Worm (Caenorhabditis elegans) whole organism, L4 larva: ENCODE data around the gene mnk-1.
A peak's percentile ranks its signal among the peaks of the same experiment; 100 is the strongest.

Experiments
- F37D6.2 ChIP-seq: sonication (generic microtip); optimal IDR thresholded peaks from 2 replicates; lab custom pipeline; 2016; ENCODE audit warnings: mild to moderate bottlenecking, missing genetic modification characterization, missing compliant biosample characterization
- R02D3.7 ChIP-seq: fragments of 150-350 bp; sonication (generic microtip); optimal IDR thresholded peaks from 3 replicates; lab custom pipeline; 2014; ENCODE audit warnings: missing biosample characterization, missing genetic modification characterization
- T20F7.1 ChIP-seq: fragments of 200-800 bp; sonication (Bioruptor generic); optimal IDR thresholded peaks from 2 replicates; lab custom pipeline; 2018; ENCODE audit warnings: mild to moderate bottlenecking, missing genetic modification characterization, missing compliant biosample characterization
- Y105C5A.15 ChIP-seq: fragments of 200-800 bp; sonication (Bioruptor generic); IDR thresholded peaks from 2 replicates; pipeline ENCODE4 v1.3.6; 2022; ENCODE audit warnings: missing genetic modification characterization, missing compliant biosample characterization
- Y48G9A.11 ChIP-seq: fragments of 200-800 bp; sonication (Bioruptor generic); IDR thresholded peaks from 2 replicates; pipeline ENCODE4 v1.3.6; 2022; ENCODE audit warnings: missing genetic modification reagents, missing genetic modification characterization, missing compliant biosample characterization
- Y75B8A.6 ChIP-seq: fragments of 200-800 bp; sonication (Bioruptor generic); IDR thresholded peaks from 2 replicates; pipeline ENCODE4 v1.3.6; 2022; ENCODE audit warnings: missing genetic modification reagents, missing genetic modification characterization, missing compliant biosample characterization
- ceh-32 ChIP-seq: sonication (generic microtip); optimal IDR thresholded peaks from 2 replicates; lab custom pipeline; 2016; ENCODE audit warnings: mild to moderate bottlenecking, missing genetic modification characterization, missing compliant biosample characterization; ENCODE audit not compliant: poor library complexity
- ceh-82 ChIP-seq: sonication (generic microtip); optimal IDR thresholded peaks from 2 replicates; lab custom pipeline; 2017; ENCODE audit warnings: missing biosample characterization, missing genetic modification characterization
- ces-1 ChIP-seq: fragments of 150-350 bp; sonication (generic microtip); optimal IDR thresholded peaks from 4 replicates; lab custom pipeline; 2014; ENCODE audit warnings: missing biosample characterization, missing genetic modification reagents, missing genetic modification characterization
- cey-2 ChIP-seq: sonication (generic microtip); optimal IDR thresholded peaks from 3 replicates; lab custom pipeline; 2017; ENCODE audit warnings: missing genetic modification characterization, mild to moderate bottlenecking, missing compliant biosample characterization, antibody characterized with exemption, borderline replicate concordance; ENCODE audit not compliant: insufficient read depth
- daf-19 ChIP-seq: fragments of 200-800 bp; sonication (Bioruptor generic); conservative IDR thresholded peaks from 2 replicates; pipeline ENCODE4 v1.3.6; 2022; ENCODE audit warnings: missing genetic modification characterization, missing compliant biosample characterization
- dmd-6 ChIP-seq: fragments of 200-800 bp; sonication (Bioruptor generic); IDR thresholded peaks from 2 replicates; pipeline ENCODE4 v1.3.6; 2022; ENCODE audit warnings: missing genetic modification reagents, missing genetic modification characterization, missing compliant biosample characterization
- dmd-9 ChIP-seq: fragments of 200-800 bp; sonication (Bioruptor generic); IDR thresholded peaks from 2 replicates; pipeline ENCODE4 v1.3.6; 2022; ENCODE audit warnings: missing genetic modification reagents, missing genetic modification characterization, missing compliant biosample characterization
- dpl-1 ChIP-seq: fragments of 150-350 bp; optimal IDR thresholded peaks from 2 replicates; lab custom pipeline; 2014; ENCODE audit warnings: missing biosample characterization, missing genetic modification reagents, missing genetic modification characterization
- duxl-1 ChIP-seq: sonication (generic microtip); optimal IDR thresholded peaks from 2 replicates; lab custom pipeline; 2016; ENCODE audit warnings: mild to moderate bottlenecking, missing genetic modification characterization, moderate library complexity, missing compliant biosample characterization; ENCODE audit not compliant: poor library complexity
- jun-1 ChIP-seq: fragments of 150-350 bp; optimal IDR thresholded peaks from 2 replicates; lab custom pipeline; 2014; ENCODE audit warnings: missing biosample characterization, missing genetic modification reagents, missing genetic modification characterization
- lin-15B ChIP-seq: fragments of 150-350 bp; sonication (generic microtip); optimal IDR thresholded peaks from 3 replicates; lab custom pipeline; 2014; ENCODE audit warnings: missing biosample characterization, missing genetic modification characterization
- lin-38 ChIP-seq: fragments of 200-800 bp; sonication (Bioruptor generic); IDR thresholded peaks from 2 replicates; pipeline ENCODE4 v1.3.6; 2022; ENCODE audit warnings: missing genetic modification reagents, missing genetic modification characterization, missing compliant biosample characterization
- lsy-2 ChIP-seq, 2 experiments: fragments of 150-350 bp in 1 of 2; sonication (generic microtip) in 1 of 2; optimal IDR thresholded peaks; 2 replicates each; lab custom pipeline; 2014 to 2017; ENCODE audit warnings: missing biosample characterization in 2 of 2, missing genetic modification characterization in 2 of 2
- madf-5 ChIP-seq, 2 experiments: fragments of 200-800 bp; sonication (Bioruptor generic); IDR thresholded peaks; 2 replicates each; pipeline ENCODE4 v1.3.6; 2022; ENCODE audit warnings: missing compliant biosample characterization in 2 of 2, missing genetic modification characterization in 2 of 2
- mes-2 ChIP-seq: sonication (generic microtip); optimal IDR thresholded peaks from 2 replicates; lab custom pipeline; 2016; ENCODE audit warnings: missing genotype, mild to moderate bottlenecking, missing genetic modification characterization, missing compliant biosample characterization; ENCODE audit not compliant: poor library complexity, severe bottlenecking
- nhr-11 ChIP-seq: fragments of 150-350 bp; optimal IDR thresholded peaks from 2 replicates; lab custom pipeline; 2014; ENCODE audit warnings: missing biosample characterization, missing genetic modification characterization
- nhr-111 ChIP-seq: fragments of 200-800 bp; sonication (Bioruptor generic); optimal IDR thresholded peaks from 2 replicates; lab custom pipeline; 2018; ENCODE audit warnings: mild to moderate bottlenecking, missing genetic modification characterization, missing compliant biosample characterization
- nhr-237 ChIP-seq: sonication (generic microtip); optimal IDR thresholded peaks from 2 replicates; lab custom pipeline; 2017; ENCODE audit warnings: missing biosample characterization, missing genetic modification characterization
- nhr-41 ChIP-seq: fragments of 200-800 bp; sonication (Bioruptor generic); IDR thresholded peaks from 2 replicates; pipeline ENCODE4 v1.3.6; 2022; ENCODE audit warnings: missing genetic modification reagents, missing genetic modification characterization, missing compliant biosample characterization
- nhr-42 ChIP-seq: fragments of 200-800 bp; sonication (Bioruptor generic); IDR thresholded peaks from 2 replicates; pipeline ENCODE4 v1.3.6; 2022; ENCODE audit warnings: missing genetic modification characterization, missing compliant biosample characterization
- nhr-48 ChIP-seq: sonication (generic microtip); optimal IDR thresholded peaks from 2 replicates; lab custom pipeline; 2016; ENCODE audit warnings: mild to moderate bottlenecking, missing genetic modification characterization, missing compliant biosample characterization
- nhr-6 ChIP-seq: fragments of 150-350 bp; optimal IDR thresholded peaks from 2 replicates; lab custom pipeline; 2014; ENCODE audit warnings: missing biosample characterization, missing genetic modification characterization
- saeg-2 ChIP-seq: fragments of 200-800 bp; sonication (Bioruptor generic); IDR thresholded peaks from 2 replicates; pipeline ENCODE4 v1.3.6; 2022; ENCODE audit warnings: missing genetic modification reagents, missing genetic modification characterization, missing compliant biosample characterization
- skn-1 ChIP-seq: fragments of 150-350 bp; optimal IDR thresholded peaks from 2 replicates; lab custom pipeline; 2014; ENCODE audit warnings: missing biosample characterization, missing genetic modification characterization
- snpc-1.2 ChIP-seq: fragments of 200-800 bp; sonication (Bioruptor generic); IDR thresholded peaks from 2 replicates; pipeline ENCODE4 v1.3.6; 2022; ENCODE audit warnings: missing genetic modification reagents, missing genetic modification characterization, missing compliant biosample characterization
- snpc-4 ChIP-seq: fragments of 150-350 bp; optimal IDR thresholded peaks from 2 replicates; lab custom pipeline; 2014; ENCODE audit warnings: missing biosample characterization, missing genetic modification characterization
- tra-1 ChIP-seq: fragments of 200-800 bp; sonication (Bioruptor generic); IDR thresholded peaks from 2 replicates; pipeline ENCODE4 v1.3.6; 2022; ENCODE audit warnings: missing genetic modification reagents, missing genetic modification characterization, missing compliant biosample characterization
- unc-62 ChIP-seq, 3 experiments: fragments of 150-350 bp in 1 of 3; sonication (generic microtip); optimal IDR thresholded peaks in 2 of 3; peaks in 1 of 3; 1 replicate in 1 of 3; 2 replicates in 2 of 3; lab custom pipeline; 2014 to 2017; ENCODE audit warnings: missing biosample characterization in 3 of 3, missing genetic modification characterization in 3 of 3, missing genetic modification reagents in 3 of 3, missing genotype in 1 of 3

mnk-1 gene

ce11 chrII:10579655-10580054, 24.8 kb upstream of the mnk-1 start, which contains the start of gene dohh-1:
dohh-1 (plus strand) TSS chrII:10579955.
- TF ChIP-seq ces-1 (GFP tag; lab: Kevin White, UChicago) (no peak), R02D3.7 (no peak), Y48G9A.11 (GFP tag; lab: Robert Waterston, UW) (no peak), dmd-9 (GFP tag; lab: Robert Waterston, UW) (no peak)
- TF ChIP-seq, all 104 proteins: peak for 0

ce11 chrII:10578843-10579430, 24.1 kb upstream of the mnk-1 start, which contains the start of gene rpb-6:
rpb-6 (plus strand) TSS chrII:10579380.
- TF ChIP-seq Y105C5A.15, result no peak
- no peak for TF ChIP-seq cey-2 (tag; lab: Kevin White, UChicago)
- TF ChIP-seq nhr-6, result no peak
- peak; percentile 59 for TF ChIP-seq mes-2
- TF ChIP-seq skn-1 (tag; lab: Kevin White, UChicago), result no peak
- no peak for TF ChIP-seq nhr-111 (GFP tag; lab: Kevin White, UChicago)
- peak; percentile 93 for TF ChIP-seq T20F7.1 (GFP tag; lab: Kevin White, UChicago)
- peak; percentile 74 for TF ChIP-seq dpl-1
- TF ChIP-seq dmd-6 (GFP tag; lab: Robert Waterston, UW), result no peak
- no peak for TF ChIP-seq saeg-2 (GFP tag; lab: Robert Waterston, UW)
- no peak for TF ChIP-seq unc-62 (GFP tag; optimal IDR thresholded peaks at IDR 0.05 in 1 of 2; lab: Kevin White, UChicago)
- no peak for TF ChIP-seq unc-62 (tag; optimal IDR thresholded peaks at IDR 0.05; lab: Kevin White, UChicago)
- TF ChIP-seq nhr-11 (tag; lab: Kevin White, UChicago), result no peak
- TF ChIP-seq tra-1, result no peak
- no peak for TF ChIP-seq nhr-48 (tag; lab: Kevin White, UChicago)
- TF ChIP-seq F37D6.2 (tag; lab: Kevin White, UChicago), result no peak
- TF ChIP-seq lsy-2 (tag; optimal IDR thresholded peaks at IDR 0.05; lab: Kevin White, UChicago), result peak in 1 of 2 experiments; percentile 76
- no peak for TF ChIP-seq snpc-4 (tag; lab: Kevin White, UChicago)
- TF ChIP-seq madf-5 (GFP tag; IDR thresholded peaks at IDR 0.05; lab: Robert Waterston, UW), result no peak
- no peak for TF ChIP-seq nhr-41 (GFP tag; lab: Robert Waterston, UW)
- TF ChIP-seq ceh-82 (tag; lab: Kevin White, UChicago), result no peak
- TF ChIP-seq jun-1 (tag; lab: Kevin White, UChicago), result no peak
- peak; percentile 95 for TF ChIP-seq Y48G9A.11 (GFP tag; lab: Robert Waterston, UW)
- TF ChIP-seq Y75B8A.6, result no peak
- no peak for TF ChIP-seq nhr-42 (GFP tag; lab: Robert Waterston, UW)
- no peak for TF ChIP-seq ceh-32 (tag; lab: Kevin White, UChicago)
- peak; percentile 51 for TF ChIP-seq R02D3.7
- no peak for TF ChIP-seq snpc-1.2 (GFP tag; lab: Robert Waterston, UW)
- TF ChIP-seq, all 104 proteins: peak for 6

ce11 chrII:10574177-10574576, 19.3 kb upstream of the mnk-1 start:
- TF ChIP-seq lin-15B (tag; lab: Kevin White, UChicago), result no peak
- peak; percentile 21 for TF ChIP-seq duxl-1 (tag; lab: Kevin White, UChicago)
- peak; percentile 60 for TF ChIP-seq lin-38 (GFP tag; lab: Robert Waterston, UW)
- 0 out of 4 replicates have a peak, but pooled peaks of 1 of the 2 experiments have one; percentile 16 for TF ChIP-seq madf-5 (GFP tag; IDR thresholded peaks at IDR 0.05; lab: Robert Waterston, UW)

ce11 chrII:10571967-10572366, 17.1 kb upstream of the mnk-1 start, which contains the start of gene C06A1.3:
C06A1.3 (plus strand) TSS chrII:10572267.
- TF ChIP-seq nhr-237 (tag; lab: Kevin White, UChicago) (no peak), daf-19 (GFP tag; lab: Robert Waterston, UW) (no peak)
